Fruit fly (Drosophila melanogaster) whole organism, embryonic: Measurements from ENCODE around the gene CG9782.

Experiments used
- Abd-B ChIP-seq: fragments of 200-800 bp; sonication (Bioruptor generic); optimal IDR thresholded peaks from 2 replicates; lab custom pipeline; 2018; ENCODE audit warnings: missing biosample characterization, mild to moderate bottlenecking, missing genetic modification characterization, moderate library complexity
- BEAF-32 ChIP-seq: fragments of 200-800 bp; sonication (Bioruptor generic); optimal IDR thresholded peaks from 3 replicates; lab custom pipeline; 2017; ENCODE audit warnings: missing biosample characterization, missing genetic modification characterization, mild to moderate bottlenecking, moderate library complexity, missing genetic modification reagents
- CG10267 ChIP-seq: fragments of 200-800 bp; sonication (Bioruptor generic); optimal IDR thresholded peaks from 2 replicates; lab custom pipeline; 2018; ENCODE audit warnings: missing biosample characterization, mild to moderate bottlenecking, missing genetic modification characterization, moderate library complexity
- CG10366 ChIP-seq: fragments of 200-800 bp; sonication (Bioruptor generic); IDR thresholded peaks from 2 replicates; pipeline ENCODE4 v1.3.6; 2022; ENCODE audit warnings: missing biosample characterization, missing genetic modification characterization
- CG11723 ChIP-seq: fragments of 200-800 bp; sonication (Bioruptor generic); optimal IDR thresholded peaks from 2 replicates; lab custom pipeline; 2017; ENCODE audit warnings: missing biosample characterization, mild to moderate bottlenecking, missing genetic modification characterization
- CG1602 ChIP-seq: fragments of 200-800 bp; sonication (Bioruptor generic); optimal IDR thresholded peaks from 3 replicates; lab custom pipeline; 2016; ENCODE audit warnings: missing biosample characterization, missing genetic modification characterization
- CG2129 ChIP-seq: fragments of 200-800 bp; sonication (Bioruptor generic); IDR thresholded peaks from 2 replicates; pipeline ENCODE4 v1.3.6; 2022; ENCODE audit warnings: missing biosample characterization, missing genetic modification characterization; ENCODE audit not compliant: partially characterized antibody
- CG2712 ChIP-seq: fragments of 200-800 bp; optimal IDR thresholded peaks from 3 replicates; lab custom pipeline; 2019; ENCODE audit warnings: missing biosample characterization, mild to moderate bottlenecking, missing genetic modification characterization, moderate library complexity
- CG31441 ChIP-seq: fragments of 200-800 bp; sonication (Bioruptor generic); IDR thresholded peaks from 2 replicates; pipeline ENCODE4 v1.3.6; 2022; ENCODE audit warnings: missing biosample characterization, missing genetic modification characterization
- CG33213 ChIP-seq: fragments of 200-800 bp; sonication (Bioruptor generic); optimal IDR thresholded peaks from 3 replicates; lab custom pipeline; 2016; ENCODE audit warnings: missing biosample characterization, missing genetic modification characterization
- CG34224 ChIP-seq: fragments of 200-800 bp; sonication (Bioruptor generic); IDR thresholded peaks from 3 replicates; pipeline ENCODE4 v1.3.6; 2022; ENCODE audit warnings: missing biosample characterization, missing genetic modification characterization; ENCODE audit not compliant: partially characterized antibody
- CG4707 ChIP-seq: fragments of 200-800 bp; sonication (Bioruptor generic); optimal IDR thresholded peaks from 2 replicates; lab custom pipeline; 2018; ENCODE audit warnings: missing biosample characterization, mild to moderate bottlenecking, missing genetic modification characterization, moderate library complexity
- CG4730 ChIP-seq: fragments of 200-800 bp; sonication (Bioruptor generic); IDR thresholded peaks from 2 replicates; pipeline ENCODE4 v1.3.6; 2022; ENCODE audit warnings: missing biosample characterization, missing genetic modification characterization
- CG8359 ChIP-seq: fragments of 200-800 bp; sonication (Bioruptor generic); optimal IDR thresholded peaks from 2 replicates; lab custom pipeline; 2017; ENCODE audit warnings: missing biosample characterization, mild to moderate bottlenecking, missing genetic modification characterization, borderline replicate concordance
- CG8765 ChIP-seq: fragments of 200-800 bp; sonication (Bioruptor generic); IDR thresholded peaks from 2 replicates; pipeline ENCODE4 v1.3.6; 2022; ENCODE audit warnings: missing biosample characterization, missing genetic modification characterization
- CG9797 ChIP-seq: fragments of 200-800 bp; sonication (Bioruptor generic); optimal IDR thresholded peaks from 3 replicates; lab custom pipeline; 2018; ENCODE audit warnings: missing biosample characterization, mild to moderate bottlenecking, missing genetic modification characterization
- Doc3 ChIP-seq: fragments of 200-800 bp; sonication (Bioruptor generic); IDR thresholded peaks from 3 replicates; pipeline ENCODE4 v1.3.6; 2022; ENCODE audit warnings: missing biosample characterization, missing genetic modification characterization; ENCODE audit not compliant: partially characterized antibody
- Ets65A ChIP-seq: fragments of 200-800 bp; sonication (Bioruptor generic); peaks from one replicate; lab custom pipeline; 2016; ENCODE audit warnings: missing biosample characterization, missing genetic modification characterization
- HLH4C ChIP-seq: fragments of 200-800 bp; sonication (Bioruptor generic); IDR thresholded peaks from 3 replicates; pipeline ENCODE4 v1.3.6; 2022; ENCODE audit warnings: missing biosample characterization, missing genetic modification characterization; ENCODE audit not compliant: partially characterized antibody
- HmgZ ChIP-seq: fragments of 200-800 bp; sonication (Bioruptor generic); optimal IDR thresholded peaks from 2 replicates; lab custom pipeline; 2018; ENCODE audit warnings: missing biosample characterization, mild to moderate bottlenecking, missing genetic modification characterization
- Hmr ChIP-seq: fragments of 200-800 bp; sonication (Bioruptor generic); optimal IDR thresholded peaks from 3 replicates; lab custom pipeline; 2017; ENCODE audit warnings: mild to moderate bottlenecking, missing biosample characterization, missing genetic modification reagents, missing genetic modification characterization
- MBD-R2 ChIP-seq: fragments of 200-800 bp; sonication (Bioruptor generic); IDR thresholded peaks from 2 replicates; pipeline ENCODE4 v1.3.6; 2022; ENCODE audit warnings: missing biosample characterization, missing genetic modification characterization
- NK7.1 ChIP-seq: fragments of 200-800 bp; sonication (Bioruptor generic); optimal IDR thresholded peaks from 3 replicates; lab custom pipeline; 2016; ENCODE audit warnings: missing biosample characterization, missing genetic modification characterization
- Opbp ChIP-seq: fragments of 200-800 bp; sonication (Bioruptor generic); IDR thresholded peaks from 3 replicates; pipeline ENCODE4 v1.3.6; 2022; ENCODE audit warnings: missing biosample characterization, missing genetic modification characterization; ENCODE audit not compliant: partially characterized antibody
- Optix ChIP-seq: fragments of 200-800 bp; sonication (Bioruptor generic); IDR thresholded peaks from 3 replicates; pipeline ENCODE4 v1.3.6; 2022; ENCODE audit warnings: missing biosample characterization, missing genetic modification characterization
- Scr ChIP-seq: fragments of 200-800 bp; sonication (Bioruptor generic); IDR thresholded peaks from 2 replicates; pipeline ENCODE4 v1.3.6; 2022; ENCODE audit warnings: missing biosample characterization, missing genetic modification characterization; ENCODE audit not compliant: partially characterized antibody
- Sox100B ChIP-seq: fragments of 200-800 bp; sonication (Bioruptor generic); optimal IDR thresholded peaks from 3 replicates; lab custom pipeline; 2018; ENCODE audit warnings: missing biosample characterization, mild to moderate bottlenecking, missing genetic modification characterization
- TFAM ChIP-seq: fragments of 200-800 bp; sonication (Bioruptor generic); optimal IDR thresholded peaks from 2 replicates; lab custom pipeline; 2017; ENCODE audit warnings: missing biosample characterization, missing genetic modification characterization, inconsistent platforms
- Tbp ChIP-seq: fragments of >200 bp; optimal IDR thresholded peaks from 2 replicates; lab custom pipeline; 2018; ENCODE audit warnings: missing biosample characterization, missing genetic modification characterization
- Usf ChIP-seq: fragments of 200-800 bp; sonication (Bioruptor generic); optimal IDR thresholded peaks from 2 replicates; lab custom pipeline; 2017; ENCODE audit warnings: missing genotype, missing biosample characterization, missing genetic modification characterization
- ara ChIP-seq: fragments of 200-800 bp; sonication (Bioruptor generic); IDR thresholded peaks from 2 replicates; pipeline ENCODE4 v1.3.6; 2022; ENCODE audit warnings: missing biosample characterization, missing genetic modification characterization
- cas ChIP-seq: fragments of 200-800 bp; sonication (Bioruptor generic); IDR thresholded peaks from 2 replicates; pipeline ENCODE4 v1.3.6; 2022; ENCODE audit warnings: missing biosample characterization, missing genetic modification characterization
- gcm ChIP-seq: fragments of 200-800 bp; sonication (Bioruptor generic); optimal IDR thresholded peaks from 2 replicates; lab custom pipeline; 2019; ENCODE audit warnings: missing biosample characterization, mild to moderate bottlenecking, missing genetic modification characterization, moderate library complexity
- hb ChIP-seq: fragments of 200-800 bp; sonication (Bioruptor generic); IDR thresholded peaks from 3 replicates; pipeline ENCODE4 v1.3.6; 2022; ENCODE audit warnings: missing biosample characterization, missing genetic modification characterization; ENCODE audit not compliant: partially characterized antibody
- hkb ChIP-seq, 2 experiments: fragments of 200-800 bp in 1 of 2; fragments of >200 bp in 1 of 2; sonication (Bioruptor generic) in 1 of 2; IDR thresholded peaks in 1 of 2; optimal IDR thresholded peaks in 1 of 2; 2 replicates each; pipeline versions ENCODE4 v1.3.6 to Lab custom; 2017 to 2022; ENCODE audit warnings: missing biosample characterization in 1 of 2, missing genetic modification characterization in 1 of 2
- inv ChIP-seq: fragments of 200-800 bp; sonication (Bioruptor generic); IDR thresholded peaks from 2 replicates; pipeline ENCODE4 v1.3.6; 2022; ENCODE audit warnings: missing biosample characterization, missing genetic modification characterization; ENCODE audit not compliant: partially characterized antibody
- klu ChIP-seq: fragments of 200-800 bp; sonication (Bioruptor generic); IDR thresholded peaks from 2 replicates; pipeline ENCODE4 v1.3.6; 2022; ENCODE audit warnings: missing biosample characterization, missing genetic modification characterization
- knrl ChIP-seq: fragments of 200-800 bp; sonication (Bioruptor generic); IDR thresholded peaks from 3 replicates; pipeline ENCODE4 v1.3.6; 2022; ENCODE audit warnings: missing biosample characterization, missing genetic modification characterization; ENCODE audit not compliant: partially characterized antibody
- nerfin-2 ChIP-seq: fragments of 200-800 bp; sonication (Bioruptor generic); IDR thresholded peaks from 2 replicates; pipeline ENCODE4 v1.3.6; 2022; ENCODE audit warnings: missing biosample characterization, missing genetic modification characterization; ENCODE audit not compliant: partially characterized antibody
- sd ChIP-seq: fragments of 200-800 bp; sonication (Bioruptor generic); optimal IDR thresholded peaks from 3 replicates; lab custom pipeline; 2018; ENCODE audit warnings: missing biosample characterization, mild to moderate bottlenecking, missing genetic modification characterization, moderate library complexity
- sens ChIP-seq: fragments of 200-800 bp; sonication (Bioruptor generic); peaks from one replicate; lab custom pipeline; 2016; ENCODE audit warnings: missing biosample characterization, missing genetic modification characterization
- sim ChIP-seq: fragments of 200-800 bp; sonication (Bioruptor generic); IDR thresholded peaks from 2 replicates; pipeline ENCODE4 v1.3.6; 2022; ENCODE audit warnings: missing biosample characterization, missing genetic modification characterization
- sisA ChIP-seq: fragments of 200-800 bp; sonication (Bioruptor generic); IDR thresholded peaks from 2 replicates; pipeline ENCODE4 v1.3.6; 2022; ENCODE audit warnings: missing biosample characterization, missing genetic modification characterization
- stwl ChIP-seq: fragments of 200-800 bp; sonication (Bioruptor generic); optimal IDR thresholded peaks from 3 replicates; lab custom pipeline; 2018; ENCODE audit warnings: missing biosample characterization, mild to moderate bottlenecking, missing genetic modification characterization, moderate library complexity
- tll ChIP-seq, 2 experiments: fragments of 200-800 bp in 1 of 2; fragments of >200 bp in 1 of 2; sonication (Bioruptor generic) in 1 of 2; optimal IDR thresholded peaks; 2 replicates each; lab custom pipeline; 2017 to 2019; ENCODE audit warnings: missing biosample characterization in 2 of 2, missing genetic modification characterization in 2 of 2, mild to moderate bottlenecking in 1 of 2, moderate library complexity in 1 of 2
- trem ChIP-seq: fragments of 200-800 bp; optimal IDR thresholded peaks from 3 replicates; lab custom pipeline; 2019; ENCODE audit warnings: missing biosample characterization, mild to moderate bottlenecking, missing genetic modification characterization, moderate library complexity
- vnd ChIP-seq: fragments of 200-800 bp; sonication (Bioruptor generic); IDR thresholded peaks from 3 replicates; pipeline ENCODE4 v1.3.6; 2022; ENCODE audit warnings: missing biosample characterization, missing genetic modification characterization; ENCODE audit not compliant: partially characterized antibody
- z ChIP-seq: fragments of 200-800 bp; sonication (Bioruptor generic); IDR thresholded peaks from 3 replicates; pipeline ENCODE4 v1.3.6; 2022; ENCODE audit warnings: missing biosample characterization, missing genetic modification characterization

The CG9782 gene

dm6 chrX:16654931-16655409 lies 33.6 kb upstream of the CG9782 start, which contains the start of the genes Nemp and r (continued):
- peak; percentile 43 for TF ChIP-seq CG2129 (GFP tag; lab: Robert Waterston, UW)
- no peak for TF ChIP-seq Tbp
- peak; percentile 41 for TF ChIP-seq Hmr
- TF ChIP-seq hb (GFP tag; lab: Robert Waterston, UW) = peak; percentile 68; the same call in 1 of the 3 replicates
- TF ChIP-seq vnd = peak; percentile 62; the same call in 2 of the 3 replicates
- TF ChIP-seq CG4707 (GFP tag; lab: Kevin White, UChicago) = no peak
- peak; percentile 55; the same call in 1 of the 2 replicates for TF ChIP-seq MBD-R2
- TF ChIP-seq CG4730 (GFP tag; lab: Robert Waterston, UW) = no peak
- TF ChIP-seq CG2712 (tag; lab: Kevin White, UChicago) = peak; percentile 33
- no peak for TF ChIP-seq Usf (GFP tag; lab: Kevin White, UChicago)
- no peak for TF ChIP-seq sim (GFP tag; lab: Robert Waterston, UW)
- peak; percentile 68 for TF ChIP-seq inv
- peak; percentile 24 for TF ChIP-seq trem (tag; lab: Kevin White, UChicago)
- TF ChIP-seq hkb (optimal IDR thresholded peaks at IDR 0.05; lab: Kevin White, UChicago) = peak; percentile 57
- TF ChIP-seq hkb (GFP tag; IDR thresholded peaks at IDR 0.05; lab: Robert Waterston, UW) = no peak
- TF ChIP-seq CG10366 (GFP tag; lab: Robert Waterston, UW) = no peak
- TF ChIP-seq Ets65A (GFP tag; lab: Kevin White, UChicago) = no peak
- TF ChIP-seq cas (GFP tag; lab: Robert Waterston, UW) = no peak
- peak in 1 of 2 experiments; percentile 6 for TF ChIP-seq tll (GFP tag; optimal IDR thresholded peaks at IDR 0.05; lab: Kevin White, UChicago)
- TF ChIP-seq CG31441 = peak; percentile 24; the same call in 1 of the 2 replicates
- no peak for TF ChIP-seq sisA (GFP tag; lab: Robert Waterston, UW)
- peak; percentile 36; the same call in 1 of the 2 replicates for TF ChIP-seq nerfin-2
- peak; percentile 47 for TF ChIP-seq Abd-B (GFP tag; lab: Kevin White, UChicago)
- TF ChIP-seq klu (GFP tag; lab: Robert Waterston, UW) = no peak
- no peak for TF ChIP-seq CG1602 (GFP tag; lab: Kevin White, UChicago)
- peak; percentile 89 for TF ChIP-seq BEAF-32 (GFP tag; lab: Kevin White, UChicago)
- TF ChIP-seq ara (GFP tag; lab: Robert Waterston, UW) = no peak
- no peak for TF ChIP-seq Optix (GFP tag; lab: Robert Waterston, UW)
- peak; percentile 55 for TF ChIP-seq CG9797 (GFP tag; lab: Kevin White, UChicago)
- peak; percentile 65; the same call in 1 of the 3 replicates for TF ChIP-seq Opbp
- peak; percentile 57 for TF ChIP-seq CG10267 (tag; lab: Kevin White, UChicago)
- peak; percentile 39 for TF ChIP-seq sd (tag; lab: Kevin White, UChicago)
- TF ChIP-seq CG8359 = no peak
- no peak for TF ChIP-seq NK7.1 (GFP tag; lab: Kevin White, UChicago)
- peak; percentile 63 for TF ChIP-seq HLH4C
- TF ChIP-seq knrl (GFP tag; lab: Robert Waterston, UW) = peak; percentile 78
- TF ChIP-seq CG34224 = 0 out of 3 replicates have a peak, but pooled peaks have one; percentile 19
- TF ChIP-seq stwl (tag; lab: Kevin White, UChicago) = peak; percentile 40
- TF ChIP-seq CG11723 = no peak
- no peak for TF ChIP-seq TFAM
- TF ChIP-seq CG33213 (GFP tag; lab: Kevin White, UChicago) = no peak
- no peak for TF ChIP-seq CG8765 (GFP tag; lab: Robert Waterston, UW)
- TF ChIP-seq z (GFP tag; lab: Robert Waterston, UW) = no peak
- peak; percentile 54 for TF ChIP-seq sens
- TF ChIP-seq Sox100B (GFP tag; lab: Kevin White, UChicago) = no peak
- no peak for TF ChIP-seq gcm (GFP tag; lab: Kevin White, UChicago)
- peak; percentile 64 for TF ChIP-seq Doc3 (GFP tag; lab: Robert Waterston, UW)
- TF ChIP-seq Scr (GFP tag; lab: Robert Waterston, UW) = peak; percentile 79
- TF ChIP-seq HmgZ (tag; lab: Kevin White, UChicago) = peak; percentile 40
